Worm (Caenorhabditis elegans) whole organism, mixed stage, embryonic: ENCODE measurements around the gene slc-36.2.

Experiments used
- bed-3 ChIP-seq: fragments of 200-800 bp; sonication (Bioruptor generic); optimal IDR thresholded peaks from 3 replicates; lab custom pipeline; 2018; ENCODE audit warnings: mild to moderate bottlenecking, missing genetic modification characterization, moderate library complexity, missing compliant biosample characterization
- ceh-43 ChIP-seq: fragments of 200-800 bp; sonication (Bioruptor generic); optimal IDR thresholded peaks from 2 replicates; lab custom pipeline; 2018; ENCODE audit warnings: mild to moderate bottlenecking, missing genetic modification characterization, moderate library complexity, missing compliant biosample characterization
- ces-1 ChIP-seq: fragments of 150-350 bp; optimal IDR thresholded peaks from 2 replicates; lab custom pipeline; 2014; ENCODE audit warnings: missing biosample characterization, missing genetic modification reagents, missing genetic modification characterization
- elt-1 ChIP-seq: sonication (generic microtip); optimal IDR thresholded peaks from 2 replicates; lab custom pipeline; 2017; ENCODE audit warnings: missing genetic modification characterization, mild to moderate bottlenecking, missing compliant biosample characterization, antibody characterized with exemption, moderate library complexity, borderline replicate concordance; ENCODE audit not compliant: insufficient read depth
- elt-3 ChIP-seq: fragments of 150-350 bp; optimal IDR thresholded peaks from 2 replicates; lab custom pipeline; 2014; ENCODE audit warnings: missing biosample characterization, missing genetic modification characterization
- flh-1 ChIP-seq: fragments of 200-800 bp; sonication (Bioruptor generic); optimal IDR thresholded peaks from 2 replicates; lab custom pipeline; 2018; ENCODE audit warnings: mild to moderate bottlenecking, missing genetic modification characterization, moderate library complexity, missing compliant biosample characterization
- nhr-12 ChIP-seq: fragments of 150-350 bp; optimal IDR thresholded peaks from 2 replicates; lab custom pipeline; 2014; ENCODE audit warnings: missing biosample characterization, missing genetic modification characterization
- nhr-237 ChIP-seq: fragments of 150-350 bp; optimal IDR thresholded peaks from 2 replicates; lab custom pipeline; 2014; ENCODE audit warnings: missing biosample characterization, missing genetic modification characterization
- pha-4 ChIP-seq: fragments of 150-350 bp; optimal IDR thresholded peaks from 2 replicates; lab custom pipeline; 2018; ENCODE audit warnings: missing biosample characterization, missing genetic modification reagents, missing genetic modification characterization
- snpc-4 ChIP-seq: fragments of 150-350 bp; optimal IDR thresholded peaks from 2 replicates; lab custom pipeline; 2014; ENCODE audit warnings: missing biosample characterization, missing genetic modification characterization
- tbx-8 ChIP-seq: fragments of 200-800 bp; sonication (Bioruptor generic); optimal IDR thresholded peaks from 2 replicates; lab custom pipeline; 2018; ENCODE audit warnings: mild to moderate bottlenecking, missing genetic modification characterization, moderate library complexity, missing compliant biosample characterization
- unc-39 ChIP-seq: fragments of 150-350 bp; optimal IDR thresholded peaks from 2 replicates; lab custom pipeline; 2014; ENCODE audit warnings: missing biosample characterization, missing genetic modification characterization
- unc-62 ChIP-seq: fragments of 150-350 bp; optimal IDR thresholded peaks from 2 replicates; lab custom pipeline; 2014; ENCODE audit warnings: missing biosample characterization, missing genetic modification reagents, missing genetic modification characterization
- ztf-11 ChIP-seq: fragments of 150-350 bp; optimal IDR thresholded peaks from 2 replicates; lab custom pipeline; 2014; ENCODE audit warnings: missing biosample characterization, missing genetic modification characterization

DNA sequence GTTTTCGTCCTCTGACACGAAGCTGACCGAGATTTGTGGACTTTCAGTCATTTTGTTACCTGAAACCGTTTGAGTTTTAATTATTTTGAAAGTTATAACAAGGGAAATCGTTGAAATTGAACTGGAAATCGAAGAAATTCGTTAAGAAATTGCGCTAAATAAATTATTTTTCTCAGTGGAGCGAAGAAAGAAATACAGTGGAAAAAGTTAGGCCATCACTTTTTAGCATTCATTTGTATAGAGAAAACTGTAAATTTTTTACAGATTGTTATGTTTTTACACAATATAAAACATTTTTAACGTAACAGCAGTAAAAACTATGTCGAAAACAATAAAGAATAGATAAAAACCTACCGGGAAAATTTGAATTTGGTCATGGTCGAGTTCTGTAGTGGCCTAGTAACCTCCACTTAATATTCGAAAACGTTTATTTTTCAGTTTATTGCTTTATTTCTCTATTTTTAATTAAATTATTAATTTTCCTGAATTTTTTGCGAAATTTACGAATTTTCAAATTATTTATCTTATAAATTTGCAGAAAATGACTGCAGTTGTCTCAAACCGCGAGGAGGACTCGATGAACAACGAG lies 38.0 kb upstream of the slc-36.2 start, which contains the start of the genes gldi-1 and prp-21:
- TF ChIP-seq ces-1 (GFP tag; lab: Kevin White, UChicago) (peak; percentile 92), tbx-8 (no peak), nhr-12 (tag; lab: Kevin White, UChicago) (no peak), pha-4 (tag; lab: Kevin White, UChicago) (no peak), nhr-237 (tag; lab: Kevin White, UChicago) (no peak), ztf-11 (no peak), bed-3 (GFP tag; lab: Kevin White, UChicago) (no peak), elt-3 (tag; lab: Kevin White, UChicago) (no peak), unc-39 (tag; lab: Kevin White, UChicago) (no peak), unc-62 (GFP tag; lab: Kevin White, UChicago) (no peak), snpc-4 (tag; lab: Kevin White, UChicago) (no peak), flh-1 (GFP tag; lab: Kevin White, UChicago) (no peak), ceh-43 (GFP tag; lab: Kevin White, UChicago) (no peak), elt-1 (tag; lab: Kevin White, UChicago) (no peak)
